Worm (Caenorhabditis elegans) whole organism, young adult: ENCODE data around the gene D1086.9.

Experiments
- B0019.2 ChIP-seq: fragments of 200-800 bp; sonication (Bioruptor generic); conservative IDR thresholded peaks from 2 replicates; pipeline ENCODE4 v1.3.6; 2022; ENCODE audit warnings: missing genetic modification reagents, missing genetic modification characterization, missing compliant biosample characterization
- C17E4.6 ChIP-seq: fragments of 200-800 bp; sonication (Bioruptor generic); IDR thresholded peaks from 2 replicates; pipeline ENCODE4 v1.3.6; 2022; ENCODE audit warnings: missing genetic modification reagents, missing genetic modification characterization, missing compliant biosample characterization
- D2030.7 ChIP-seq: fragments of 200-800 bp; sonication (Bioruptor generic); IDR thresholded peaks from 2 replicates; pipeline ENCODE4 v1.3.6; 2022; ENCODE audit warnings: missing genetic modification reagents, missing genetic modification characterization, missing compliant biosample characterization
- F10E7.11 ChIP-seq: sonication (generic microtip); optimal IDR thresholded peaks from 2 replicates; lab custom pipeline; 2017; ENCODE audit warnings: mild to moderate bottlenecking, missing genetic modification characterization, moderate library complexity, missing compliant biosample characterization
- F22D6.2 ChIP-seq: sonication (generic microtip); optimal IDR thresholded peaks from 2 replicates; lab custom pipeline; 2016; ENCODE audit warnings: mild to moderate bottlenecking, missing genetic modification characterization, missing compliant biosample characterization
- F33H1.4 ChIP-seq: fragments of 200-800 bp; sonication (Bioruptor generic); IDR thresholded peaks from 2 replicates; pipeline ENCODE4 v1.3.6; 2022; ENCODE audit warnings: missing genetic modification reagents, missing genetic modification characterization, missing compliant biosample characterization
- Y53G8AR.9 ChIP-seq: fragments of 200-800 bp; sonication (Bioruptor generic); conservative IDR thresholded peaks from 2 replicates; pipeline ENCODE4 v1.3.6; 2022; ENCODE audit warnings: missing genetic modification reagents, missing genetic modification characterization, missing compliant biosample characterization
- akir-1 ChIP-seq: fragments of 200-800 bp; sonication (Bioruptor generic); optimal IDR thresholded peaks from 2 replicates; lab custom pipeline; 2018; ENCODE audit warnings: mild to moderate bottlenecking, missing genetic modification characterization, moderate library complexity, missing compliant biosample characterization
- ama-1 ChIP-seq, 3 experiments: fragments of 150-350 bp in 1 of 3; sonication (generic microtip) in 2 of 3; optimal IDR thresholded peaks; 2 replicates each; lab custom pipeline; 2014 to 2018; ENCODE audit warnings: missing biosample characterization in 2 of 3, missing genetic modification characterization in 2 of 3, missing genetic modification reagents in 2 of 3
- attf-3 ChIP-seq: fragments of 200-800 bp; sonication (Bioruptor generic); conservative IDR thresholded peaks from 2 replicates; pipeline ENCODE4 v1.3.6; 2022; ENCODE audit warnings: missing genetic modification reagents, missing genetic modification characterization, missing compliant biosample characterization
- attf-5 ChIP-seq: fragments of 200-800 bp; sonication (Bioruptor generic); optimal IDR thresholded peaks from 2 replicates; lab custom pipeline; 2018; ENCODE audit warnings: mild to moderate bottlenecking, missing genetic modification characterization, missing compliant biosample characterization
- bed-2 ChIP-seq: fragments of 200-800 bp; sonication (Bioruptor generic); IDR thresholded peaks from 2 replicates; pipeline ENCODE4 v1.3.6; 2022; ENCODE audit warnings: missing genetic modification reagents, missing genetic modification characterization, missing compliant biosample characterization
- ccch-3 ChIP-seq: fragments of 200-800 bp; sonication (Bioruptor generic); optimal IDR thresholded peaks from 2 replicates; lab custom pipeline; 2018; ENCODE audit warnings: mild to moderate bottlenecking, missing genetic modification characterization, missing compliant biosample characterization
- ceh-100 ChIP-seq: fragments of 200-800 bp; sonication (Bioruptor generic); IDR thresholded peaks from 2 replicates; pipeline ENCODE4 v1.3.6; 2022; ENCODE audit warnings: missing genetic modification reagents, missing genetic modification characterization, missing compliant biosample characterization
- ceh-27 ChIP-seq: fragments of 200-800 bp; sonication (Bioruptor generic); optimal IDR thresholded peaks from 2 replicates; lab custom pipeline; 2018; ENCODE audit warnings: mild to moderate bottlenecking, missing genetic modification characterization, moderate library complexity, missing compliant biosample characterization
- ceh-91 ChIP-seq: fragments of 200-800 bp; sonication (Bioruptor generic); IDR thresholded peaks from 2 replicates; pipeline ENCODE4 v1.3.6; 2022; ENCODE audit warnings: missing genetic modification reagents, missing genetic modification characterization, missing compliant biosample characterization
- dox-1 ChIP-seq: fragments of 200-800 bp; sonication (Bioruptor generic); IDR thresholded peaks from 2 replicates; pipeline ENCODE4 v1.3.6; 2022; ENCODE audit warnings: missing genetic modification reagents, missing genetic modification characterization, missing compliant biosample characterization
- egl-18 ChIP-seq: fragments of 200-800 bp; sonication (Bioruptor generic); IDR thresholded peaks from 2 replicates; pipeline ENCODE4 v1.3.6; 2022; ENCODE audit warnings: missing genetic modification reagents, missing genetic modification characterization, missing compliant biosample characterization
- hmg-1.2 ChIP-seq: fragments of 200-800 bp; sonication (Bioruptor generic); IDR thresholded peaks from 2 replicates; pipeline ENCODE4 v1.3.6; 2022; ENCODE audit warnings: missing genetic modification reagents, missing genetic modification characterization, missing compliant biosample characterization
- hmg-20 ChIP-seq: fragments of 200-800 bp; sonication (Bioruptor generic); IDR thresholded peaks from 2 replicates; pipeline ENCODE4 v1.3.6; 2022; ENCODE audit warnings: missing genetic modification reagents, missing genetic modification characterization, missing compliant biosample characterization
- lin-26 ChIP-seq: fragments of 200-800 bp; sonication (Bioruptor generic); IDR thresholded peaks from 2 replicates; pipeline ENCODE4 v1.3.6; 2022; ENCODE audit warnings: missing genetic modification reagents, missing genetic modification characterization, missing compliant biosample characterization
- lin-54 ChIP-seq: fragments of 200-800 bp; sonication (Bioruptor generic); optimal IDR thresholded peaks from 2 replicates; lab custom pipeline; 2018; ENCODE audit warnings: mild to moderate bottlenecking, missing genetic modification characterization, missing compliant biosample characterization
- lir-1 ChIP-seq: fragments of 200-800 bp; sonication (Bioruptor generic); conservative IDR thresholded peaks from 2 replicates; pipeline ENCODE4 v1.3.6; 2022; ENCODE audit warnings: missing genetic modification reagents, missing genetic modification characterization, missing compliant biosample characterization
- madf-10 ChIP-seq: sonication (generic microtip); optimal IDR thresholded peaks from 2 replicates; lab custom pipeline; 2016; ENCODE audit warnings: mild to moderate bottlenecking, missing genetic modification characterization, missing compliant biosample characterization
- madf-6 ChIP-seq: fragments of 200-800 bp; sonication (Bioruptor generic); IDR thresholded peaks from 2 replicates; pipeline ENCODE4 v1.3.6; 2022; ENCODE audit warnings: missing genetic modification reagents, missing genetic modification characterization, missing compliant biosample characterization
- mcd-1 ChIP-seq: fragments of 200-800 bp; sonication (Bioruptor generic); IDR thresholded peaks from 2 replicates; pipeline ENCODE4 v1.3.6; 2022; ENCODE audit warnings: missing genetic modification reagents, missing genetic modification characterization, missing compliant biosample characterization
- nfyb-1 ChIP-seq: fragments of 200-800 bp; sonication (Bioruptor generic); IDR thresholded peaks from 2 replicates; pipeline ENCODE4 v1.3.6; 2022; ENCODE audit warnings: missing genetic modification reagents, missing genetic modification characterization, missing compliant biosample characterization
- nhr-27 ChIP-seq: fragments of 200-800 bp; sonication (Bioruptor generic); optimal IDR thresholded peaks from 2 replicates; lab custom pipeline; 2018; ENCODE audit warnings: mild to moderate bottlenecking, missing genetic modification characterization, moderate library complexity, missing compliant biosample characterization
- nhr-80 ChIP-seq: sonication (generic microtip); optimal IDR thresholded peaks from 2 replicates; lab custom pipeline; 2016; ENCODE audit warnings: missing genetic modification characterization, missing compliant biosample characterization
- sdz-38 ChIP-seq: sonication (generic microtip); optimal IDR thresholded peaks from 2 replicates; lab custom pipeline; 2016; ENCODE audit warnings: missing genotype, missing genetic modification characterization, missing compliant biosample characterization
- snpc-1.1 ChIP-seq: sonication (generic microtip); optimal IDR thresholded peaks from 2 replicates; lab custom pipeline; 2017; ENCODE audit warnings: missing genetic modification characterization, mild to moderate bottlenecking, missing compliant biosample characterization, antibody characterized with exemption, moderate library complexity, missing genotype, missing genetic modification reagents; ENCODE audit not compliant: insufficient read depth
- snpc-4 ChIP-seq, 5 experiments: fragments of 150-350 bp in 1 of 5; sonication (generic microtip) in 4 of 5; optimal IDR thresholded peaks; 2 replicates each; lab custom pipeline; 2014 to 2018; ENCODE audit warnings: missing genetic modification characterization in 5 of 5, missing biosample characterization in 3 of 5, antibody characterized with exemption in 2 of 5, mild to moderate bottlenecking in 2 of 5, missing compliant biosample characterization in 2 of 5, missing genotype in 2 of 5, moderate library complexity in 2 of 5, missing genetic modification reagents in 1 of 5
- sptf-2 ChIP-seq: fragments of 200-800 bp; sonication (Bioruptor generic); optimal IDR thresholded peaks from 2 replicates; lab custom pipeline; 2018; ENCODE audit warnings: mild to moderate bottlenecking, missing genetic modification characterization, missing compliant biosample characterization
- tbp1 ChIP-seq: fragments of 200-800 bp; sonication (Bioruptor generic); optimal IDR thresholded peaks from 2 replicates; lab custom pipeline; 2018; ENCODE audit warnings: mild to moderate bottlenecking, missing genetic modification characterization, missing compliant biosample characterization
- zfh-2 ChIP-seq: fragments of 200-800 bp; sonication (Bioruptor generic); conservative IDR thresholded peaks from 2 replicates; pipeline ENCODE4 v1.3.6; 2022; ENCODE audit warnings: missing genetic modification reagents, missing genetic modification characterization, missing compliant biosample characterization
- zim-3 ChIP-seq: sonication (generic microtip); optimal IDR thresholded peaks from 2 replicates; lab custom pipeline; 2017; ENCODE audit warnings: mild to moderate bottlenecking, missing genetic modification characterization, moderate library complexity, missing compliant biosample characterization
- ztf-25 ChIP-seq: fragments of 200-800 bp; sonication (Bioruptor generic); IDR thresholded peaks from 2 replicates; pipeline ENCODE4 v1.3.6; 2022; ENCODE audit warnings: missing genetic modification reagents, missing genetic modification characterization, missing compliant biosample characterization
- ztf-28 ChIP-seq: fragments of 200-800 bp; sonication (Bioruptor generic); IDR thresholded peaks from 2 replicates; pipeline ENCODE4 v1.3.6; 2022; ENCODE audit warnings: missing genetic modification reagents, missing genetic modification characterization, missing compliant biosample characterization
- ztf-6 ChIP-seq: fragments of 200-800 bp; sonication (Bioruptor generic); IDR thresholded peaks from 2 replicates; pipeline ENCODE4 v1.3.6; 2022; ENCODE audit warnings: missing genetic modification reagents, missing genetic modification characterization, missing compliant biosample characterization

The D1086.9 gene

DNA sequence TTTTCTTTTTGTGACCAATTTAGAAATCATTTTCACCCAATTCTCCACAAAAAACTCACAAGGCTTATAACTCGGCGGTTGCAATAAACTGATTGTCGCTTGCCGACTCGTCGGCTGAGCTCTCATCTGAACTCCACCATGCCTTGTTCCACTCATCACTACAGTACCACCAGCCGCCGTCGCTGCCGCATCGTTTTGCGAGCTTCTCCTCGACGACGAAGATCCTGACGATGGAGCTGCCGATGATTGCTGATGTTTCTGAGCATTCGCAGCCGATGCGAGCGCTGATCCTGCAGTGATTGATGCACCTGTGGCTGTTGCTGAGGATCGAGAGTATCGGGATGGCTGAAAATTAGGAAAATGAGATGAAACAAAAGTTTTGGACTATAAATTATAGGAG is 16.6 kb downstream of the D1086.9 start (continued):
- TF ChIP-seq D2030.7 (GFP tag; lab: Robert Waterston, UW), result no peak
- TF ChIP-seq hmg-20 (GFP tag; lab: Robert Waterston, UW), result no peak
- TF ChIP-seq attf-3, result no peak
- peak; percentile 58; the same call in 1 of the 2 replicates for TF ChIP-seq zfh-2 (GFP tag; lab: Robert Waterston, UW)
- TF ChIP-seq, all 124 proteins: peak for 3

DNA sequence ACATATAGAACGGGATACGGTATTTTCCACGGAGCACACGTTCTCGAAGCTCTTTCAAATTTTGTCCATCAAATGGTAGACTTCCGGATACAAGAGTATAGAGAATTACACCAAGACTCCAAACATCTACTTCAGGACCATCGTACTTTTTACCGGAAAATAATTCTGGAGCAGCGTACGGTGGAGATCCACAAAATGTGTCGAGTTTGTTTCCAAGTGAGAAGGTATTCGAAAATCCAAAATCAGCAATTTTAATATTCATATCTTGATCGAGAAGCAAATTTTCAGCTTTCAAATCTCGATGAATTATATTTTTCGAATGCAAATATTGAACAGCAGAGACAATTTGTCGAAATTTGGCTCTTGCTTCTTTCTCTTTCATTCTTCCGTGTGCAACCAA is 19.1 kb downstream of the D1086.9 start:
- TF ChIP-seq ceh-100 (GFP tag; lab: Robert Waterston, UW) (no peak), dox-1 (GFP tag; lab: Robert Waterston, UW) (no peak), madf-10 (tag; lab: Kevin White, UChicago) (no peak), snpc-4 (GFP tag; optimal IDR thresholded peaks at IDR 0.05; lab: Kevin White, UChicago) (no peak), snpc-4 (tag; optimal IDR thresholded peaks at IDR 0.05; lab: Kevin White, UChicago) (no peak), nhr-27 (tag; lab: Kevin White, UChicago) (no peak), ceh-91 (GFP tag; lab: Robert Waterston, UW) (no peak), C17E4.6 (GFP tag; lab: Robert Waterston, UW) (no peak), bed-2 (no peak)

DNA sequence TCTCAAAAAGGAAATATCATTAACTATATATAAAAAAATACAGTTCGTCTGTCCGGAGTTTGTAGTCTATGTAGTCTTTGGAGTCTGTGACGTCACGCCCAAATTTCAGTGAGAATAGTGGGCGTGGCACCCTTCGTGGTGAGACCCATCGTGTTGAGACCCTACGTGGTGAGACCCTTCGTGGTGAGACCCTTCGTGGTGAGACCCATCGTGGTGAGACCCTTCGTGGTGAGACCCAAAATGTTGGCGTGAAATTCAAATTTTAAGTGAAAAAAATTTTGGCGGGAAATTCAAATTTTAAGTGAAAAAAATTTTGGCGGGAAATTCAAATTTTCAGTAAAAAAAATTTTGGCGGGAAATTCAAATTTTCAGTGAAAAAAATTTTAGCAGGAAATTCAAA is 20.1 kb downstream of the D1086.9 start:
- TF ChIP-seq lin-26 (GFP tag; lab: Robert Waterston, UW) (0 out of 2 replicates have a peak, but pooled peaks have one; percentile 41), Y53G8AR.9 (0 out of 2 replicates have a peak, but pooled peaks have one; percentile 39), madf-6 (peak; percentile 24; the same call in 1 of the 2 replicates), F33H1.4 (GFP tag; lab: Robert Waterston, UW) (peak; percentile 77), ztf-25 (0 out of 2 replicates have a peak, but pooled peaks have one; percentile 21), dox-1 (GFP tag; lab: Robert Waterston, UW) (peak; percentile 44; the same call in 1 of the 2 replicates), mcd-1 (GFP tag; lab: Robert Waterston, UW) (peak; percentile 51)

DNA sequence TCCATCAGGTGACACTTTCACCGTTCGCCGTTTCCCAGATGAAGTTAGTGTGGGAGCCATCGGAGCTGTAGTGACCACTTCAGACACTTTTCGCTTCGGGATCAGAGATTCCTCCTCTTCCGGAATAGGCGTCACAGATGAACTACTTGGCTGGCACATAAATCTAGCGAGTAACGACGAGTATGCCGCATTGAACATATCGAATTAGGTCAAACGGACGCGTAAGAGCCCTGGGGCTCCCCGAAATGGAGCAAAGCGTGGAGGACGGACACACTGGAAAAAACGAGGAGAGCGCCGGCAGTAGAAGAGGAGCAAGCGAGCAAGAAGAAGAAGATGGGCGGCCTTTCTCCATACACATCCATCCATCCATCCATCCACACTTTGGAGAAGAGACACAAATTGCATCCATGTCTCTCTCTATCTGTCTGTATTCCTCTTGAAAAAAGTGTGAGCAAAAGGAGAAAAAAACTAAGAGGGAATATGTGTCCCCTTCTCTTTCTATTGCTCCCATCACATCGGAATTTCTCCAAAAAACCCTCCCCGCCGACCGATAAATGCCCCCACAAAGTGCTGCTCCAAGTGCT is 22.4 kb downstream of the D1086.9 start:
- TF ChIP-seq sdz-38 (tag; lab: Kevin White, UChicago), result no peak
- peak; percentile 1 for TF ChIP-seq ceh-27 (GFP tag; lab: Kevin White, UChicago)
- TF ChIP-seq zfh-2 (GFP tag; lab: Robert Waterston, UW), result peak; percentile 53; the same call in 1 of the 2 replicates
- TF ChIP-seq, all 124 proteins: peak for 2

DNA sequence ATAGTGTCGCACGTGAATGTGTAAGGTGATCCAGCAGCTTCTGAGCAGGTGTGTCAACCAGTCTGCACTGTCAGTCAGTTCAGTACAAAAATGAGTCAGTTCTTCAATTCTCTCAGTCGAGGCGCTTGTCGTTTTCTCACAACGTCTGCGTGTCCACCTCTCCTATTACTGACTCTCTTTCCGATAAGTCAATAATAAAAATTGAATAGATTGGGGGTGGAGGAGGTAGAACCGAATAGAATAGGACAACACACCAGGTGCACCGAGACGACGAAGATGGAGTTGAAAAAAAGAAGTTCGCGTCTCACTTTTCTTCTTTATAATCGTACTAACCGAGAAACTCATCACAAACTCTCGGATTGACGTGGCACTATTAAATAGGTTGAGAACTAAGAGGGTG is 23.8 kb downstream of the D1086.9 start:
- TF ChIP-seq nhr-80 (tag; lab: Kevin White, UChicago), result peak; percentile 72
- TF ChIP-seq ztf-6 (GFP tag; lab: Robert Waterston, UW), result no peak
- no peak for TF ChIP-seq akir-1
- no peak for TF ChIP-seq tbp1 (GFP tag; lab: Kevin White, UChicago)
- no peak for TF ChIP-seq F10E7.11 (tag; lab: Kevin White, UChicago)
- TF ChIP-seq lir-1, result no peak
- TF ChIP-seq lin-26 (GFP tag; lab: Robert Waterston, UW), result no peak
- no peak for TF ChIP-seq B0019.2 (GFP tag; lab: Robert Waterston, UW)
- no peak for TF ChIP-seq snpc-1.1 (tag; lab: Kevin White, UChicago)
- no peak for TF ChIP-seq sptf-2 (GFP tag; lab: Kevin White, UChicago)
- no peak for TF ChIP-seq ama-1 (optimal IDR thresholded peaks at IDR 0.05; lab: Kevin White, UChicago)
- TF ChIP-seq ama-1 (GFP tag; optimal IDR thresholded peaks at IDR 0.05; lab: Kevin White, UChicago), result no peak
- peak; percentile 37; the same call in 1 of the 2 replicates for TF ChIP-seq dox-1 (GFP tag; lab: Robert Waterston, UW)
- no peak for TF ChIP-seq attf-5 (GFP tag; lab: Kevin White, UChicago)
- TF ChIP-seq madf-6, result no peak
- no peak for TF ChIP-seq F22D6.2
- TF ChIP-seq zim-3 (tag; lab: Kevin White, UChicago), result no peak
- TF ChIP-seq ccch-3 (GFP tag; lab: Kevin White, UChicago), result no peak
- no peak for TF ChIP-seq lin-54 (GFP tag; lab: Kevin White, UChicago)
- TF ChIP-seq hmg-1.2 (GFP tag; lab: Robert Waterston, UW), result peak; percentile 31; the same call in 1 of the 2 replicates
- TF ChIP-seq egl-18 (GFP tag; lab: Robert Waterston, UW), result no peak
- no peak for TF ChIP-seq ztf-28 (GFP tag; lab: Robert Waterston, UW)
- TF ChIP-seq nfyb-1 (GFP tag; lab: Robert Waterston, UW), result no peak
- TF ChIP-seq, all 124 proteins: peak for 3
